Fruit fly (Drosophila melanogaster) whole organism, adult: ENCODE data around the gene CG14636.

Experiments
- CG12768 ChIP-seq: fragments of 200-800 bp; sonication (Bioruptor generic); optimal IDR thresholded peaks from 2 replicates; lab custom pipeline; 2017; ENCODE audit warnings: missing biosample characterization, missing genetic modification characterization, mild to moderate bottlenecking, moderate library complexity, missing genetic modification reagents
- CG14711 ChIP-seq: fragments of 200-800 bp; sonication (Bioruptor generic); optimal IDR thresholded peaks from 2 replicates; lab custom pipeline; 2018; ENCODE audit warnings: missing biosample characterization, mild to moderate bottlenecking, missing genetic modification characterization, moderate library complexity
- CG1620 ChIP-seq: fragments of 200-800 bp; sonication (Bioruptor generic); optimal IDR thresholded peaks from 2 replicates; lab custom pipeline; 2016; ENCODE audit warnings: missing biosample characterization, missing genetic modification characterization
- CG5204 ChIP-seq: fragments of 200-800 bp; sonication (Bioruptor generic); optimal IDR thresholded peaks from 2 replicates; lab custom pipeline; 2016; ENCODE audit warnings: missing biosample characterization, missing genetic modification characterization
- Hr96 ChIP-seq: fragments of 200-800 bp; sonication (Bioruptor generic); optimal IDR thresholded peaks from 2 replicates; lab custom pipeline; 2016; ENCODE audit warnings: missing biosample characterization, missing genetic modification characterization
- bab1 ChIP-seq: fragments of 200-800 bp; sonication (Bioruptor generic); optimal IDR thresholded peaks from 3 replicates; lab custom pipeline; 2019; ENCODE audit warnings: missing biosample characterization, mild to moderate bottlenecking, missing genetic modification characterization, moderate library complexity
- cnc ChIP-seq, 2 experiments: fragments of >200 bp; optimal IDR thresholded peaks; 2 replicates each; lab custom pipeline; 2017
- kay ChIP-seq: fragments of 200-800 bp; sonication (Bioruptor generic); peaks from one replicate; lab custom pipeline; 2016; ENCODE audit warnings: missing biosample characterization, missing genetic modification characterization, borderline replicate concordance
- ovo ChIP-seq: fragments of 200-800 bp; sonication (Bioruptor generic); optimal IDR thresholded peaks from 2 replicates; lab custom pipeline; 2016; ENCODE audit warnings: missing biosample characterization, missing genetic modification characterization

DNA sequence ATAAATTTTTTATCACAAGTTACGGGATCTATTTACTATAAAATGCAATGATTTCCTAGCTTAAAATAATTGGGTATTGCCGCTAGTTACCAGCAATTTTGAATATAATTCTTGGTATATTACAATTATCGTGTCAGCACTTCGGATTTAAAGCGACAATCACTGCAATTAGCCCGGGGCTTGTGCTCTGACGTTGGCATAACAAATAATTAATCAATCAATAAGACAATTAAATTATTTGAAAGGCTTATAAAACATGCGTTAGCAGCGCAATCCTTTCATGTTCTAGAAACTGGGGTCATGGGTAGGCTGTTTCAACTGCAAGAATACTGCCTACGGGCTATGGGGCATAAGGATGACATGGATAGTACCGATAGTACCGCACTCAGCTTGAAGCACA, 41.6 kb upstream of the CG14636 start, which contains the start of gene Or82a:
- TF ChIP-seq kay (GFP tag; lab: Kevin White, UChicago) (no peak), Hr96 (GFP tag; lab: Kevin White, UChicago) (no peak), bab1 (GFP tag; lab: Kevin White, UChicago) (no peak), cnc (optimal IDR thresholded peaks at IDR 0.05; lab: Kevin White, UChicago) (no peak), CG12768 (GFP tag; lab: Kevin White, UChicago) (no peak), ovo (GFP tag; lab: Kevin White, UChicago) (no peak), CG5204 (GFP tag; lab: Kevin White, UChicago) (no peak), CG14711 (tag; lab: Kevin White, UChicago) (no peak), CG1620 (GFP tag; lab: Kevin White, UChicago) (no peak)
